Worm (Caenorhabditis elegans) whole organism, L1 larva: ENCODE results near the gene dyf-18.

Experiments used
- C16A3.4 ChIP-seq: fragments of 150-350 bp; optimal IDR thresholded peaks from 2 replicates; lab custom pipeline; 2014; ENCODE audit warnings: missing biosample characterization, missing genetic modification characterization
- C34B4.2 ChIP-seq: sonication (generic microtip); optimal IDR thresholded peaks from 2 replicates; lab custom pipeline; 2017; ENCODE audit warnings: mild to moderate bottlenecking, missing genetic modification characterization, missing compliant biosample characterization
- Y116A8C.19 ChIP-seq: sonication (generic microtip); optimal IDR thresholded peaks from 2 replicates; lab custom pipeline; 2016; ENCODE audit warnings: missing compliant biosample characterization, missing genetic modification characterization, borderline replicate concordance
- aly-2 ChIP-seq: fragments of 150-350 bp; optimal IDR thresholded peaks from 2 replicates; lab custom pipeline; 2014; ENCODE audit warnings: missing biosample characterization, missing genetic modification characterization
- ceh-63 ChIP-seq: fragments of 200-800 bp; sonication (Bioruptor generic); optimal IDR thresholded peaks from 2 replicates; lab custom pipeline; 2018; ENCODE audit warnings: mild to moderate bottlenecking, missing genetic modification characterization, missing compliant biosample characterization
- ceh-8 ChIP-seq: fragments of 200-800 bp; sonication (Bioruptor generic); optimal IDR thresholded peaks from 2 replicates; lab custom pipeline; 2018; ENCODE audit warnings: mild to moderate bottlenecking, missing genetic modification characterization, moderate library complexity, missing compliant biosample characterization
- ceh-82 ChIP-seq, 3 experiments: fragments of 150-350 bp in 1 of 3; sonication (generic microtip) in 2 of 3; optimal IDR thresholded peaks; 2 replicates each; lab custom pipeline; 2014 to 2017; ENCODE audit warnings: missing biosample characterization in 3 of 3, missing genetic modification characterization in 3 of 3
- efl-1 ChIP-seq, 4 experiments: fragments of 150-350 bp; optimal IDR thresholded peaks in 3 of 4; peaks in 1 of 4; 1 replicate in 1 of 4; 2 replicates in 3 of 4; lab custom pipeline; 2014; ENCODE audit warnings: missing biosample characterization in 2 of 4, missing genetic modification characterization in 2 of 4, missing genetic modification reagents in 2 of 4
- efl-3 ChIP-seq: fragments of 200-800 bp; sonication (Bioruptor generic); optimal IDR thresholded peaks from 2 replicates; lab custom pipeline; 2018; ENCODE audit warnings: mild to moderate bottlenecking, missing genetic modification characterization, missing compliant biosample characterization
- egl-13 ChIP-seq: sonication (generic microtip); optimal IDR thresholded peaks from 2 replicates; lab custom pipeline; 2016; ENCODE audit warnings: missing genotype, missing genetic modification reagents, missing genetic modification characterization, missing compliant biosample characterization
- elt-2 ChIP-seq: sonication (generic microtip); optimal IDR thresholded peaks from 2 replicates; lab custom pipeline; 2016; ENCODE audit warnings: missing genetic modification characterization, mild to moderate bottlenecking, inconsistent platforms, missing compliant biosample characterization, missing genetic modification reagents
- elt-3 ChIP-seq, 6 experiments: fragments of 150-350 bp in 1 of 6; sonication (generic microtip); optimal IDR thresholded peaks; 2 replicates each; lab custom pipeline; 2017 to 2018; ENCODE audit warnings: missing biosample characterization in 6 of 6, missing genetic modification characterization in 6 of 6, inconsistent platforms in 1 of 6
- ets-5 ChIP-seq: fragments of 200-800 bp; sonication (Bioruptor generic); IDR thresholded peaks from 2 replicates; pipeline ENCODE4 v1.3.6; 2022; ENCODE audit warnings: missing genetic modification characterization, missing compliant biosample characterization
- fkh-10 ChIP-seq: sonication (generic microtip); optimal IDR thresholded peaks from 2 replicates; lab custom pipeline; 2017; ENCODE audit warnings: missing biosample characterization, missing genetic modification reagents, missing genetic modification characterization
- fkh-4 ChIP-seq: sonication (generic microtip); optimal IDR thresholded peaks from 2 replicates; lab custom pipeline; 2016; ENCODE audit warnings: missing compliant biosample characterization, missing genetic modification characterization, borderline replicate concordance
- fkh-8 ChIP-seq: sonication (generic microtip); optimal IDR thresholded peaks from 2 replicates; lab custom pipeline; 2016; ENCODE audit warnings: mild to moderate bottlenecking, missing genetic modification characterization, missing compliant biosample characterization
- grh-1 ChIP-seq: fragments of 200-800 bp; sonication (Bioruptor generic); IDR thresholded peaks from 2 replicates; pipeline ENCODE4 v1.3.6; 2022; ENCODE audit warnings: missing genetic modification reagents, missing genetic modification characterization, missing compliant biosample characterization
- hpl-2 ChIP-seq: fragments of 150-350 bp; optimal IDR thresholded peaks from 2 replicates; lab custom pipeline; 2014; ENCODE audit warnings: missing biosample characterization, missing genetic modification reagents, missing genetic modification characterization
- jun-1 ChIP-seq: fragments of 150-350 bp; optimal IDR thresholded peaks from 2 replicates; lab custom pipeline; 2014; ENCODE audit warnings: missing biosample characterization, missing genetic modification reagents, missing genetic modification characterization
- lin-13 ChIP-seq: fragments of 150-350 bp; optimal IDR thresholded peaks from 2 replicates; lab custom pipeline; 2014; ENCODE audit warnings: missing biosample characterization, missing genetic modification reagents, missing genetic modification characterization
- lin-14 ChIP-seq: fragments of 200-800 bp; sonication (Bioruptor generic); optimal IDR thresholded peaks from 2 replicates; lab custom pipeline; 2018; ENCODE audit warnings: mild to moderate bottlenecking, missing genetic modification characterization, moderate library complexity, missing compliant biosample characterization
- lin-39 ChIP-seq: fragments of 150-350 bp; optimal IDR thresholded peaks from 2 replicates; lab custom pipeline; 2014; ENCODE audit warnings: missing biosample characterization, missing genetic modification reagents, missing genetic modification characterization
- lir-3 ChIP-seq: sonication (generic microtip); optimal IDR thresholded peaks from 2 replicates; lab custom pipeline; 2016; ENCODE audit warnings: mild to moderate bottlenecking, missing genetic modification characterization, moderate library complexity, missing compliant biosample characterization; ENCODE audit not compliant: poor library complexity
- mdl-1 ChIP-seq, 2 experiments: fragments of 150-350 bp; optimal IDR thresholded peaks; 2 replicates each; lab custom pipeline; 2014 to 2017; ENCODE audit warnings: missing biosample characterization in 2 of 2, missing genetic modification characterization in 2 of 2, inconsistent platforms in 1 of 2
- mef-2 ChIP-seq: fragments of 150-350 bp; optimal IDR thresholded peaks from 2 replicates; lab custom pipeline; 2014; ENCODE audit warnings: missing biosample characterization, missing genetic modification characterization
- nhr-20 ChIP-seq: sonication (generic microtip); optimal IDR thresholded peaks from 2 replicates; lab custom pipeline; 2016; ENCODE audit warnings: mild to moderate bottlenecking, missing genetic modification characterization, missing compliant biosample characterization
- nhr-237 ChIP-seq: fragments of 150-350 bp; optimal IDR thresholded peaks from 2 replicates; lab custom pipeline; 2014; ENCODE audit warnings: missing biosample characterization, missing genetic modification characterization
- nhr-28 ChIP-seq: fragments of 150-350 bp; optimal IDR thresholded peaks from 2 replicates; lab custom pipeline; 2014; ENCODE audit warnings: missing biosample characterization, missing genetic modification characterization
- nhr-47 ChIP-seq: sonication (generic microtip); optimal IDR thresholded peaks from 2 replicates; lab custom pipeline; 2016; ENCODE audit warnings: mild to moderate bottlenecking, missing genetic modification characterization, moderate library complexity, missing compliant biosample characterization
- nhr-71 ChIP-seq: sonication (generic microtip); optimal IDR thresholded peaks from 2 replicates; lab custom pipeline; 2016; ENCODE audit warnings: mild to moderate bottlenecking, missing genetic modification characterization, moderate library complexity, missing compliant biosample characterization
- nhr-76 ChIP-seq: sonication (generic microtip); optimal IDR thresholded peaks from 2 replicates; lab custom pipeline; 2017; ENCODE audit warnings: missing biosample characterization, missing genetic modification characterization
- nhr-77 ChIP-seq: fragments of 150-350 bp; optimal IDR thresholded peaks from 2 replicates; lab custom pipeline; 2014; ENCODE audit warnings: missing biosample characterization, missing genetic modification characterization
- nhr-84 ChIP-seq: sonication (generic microtip); optimal IDR thresholded peaks from 2 replicates; lab custom pipeline; 2017; ENCODE audit warnings: missing biosample characterization, missing genetic modification characterization
- nhr-90 ChIP-seq: sonication (generic microtip); optimal IDR thresholded peaks from 2 replicates; lab custom pipeline; 2016; ENCODE audit warnings: mild to moderate bottlenecking, missing genetic modification characterization, missing compliant biosample characterization; ENCODE audit not compliant: poor library complexity
- pag-3 ChIP-seq: sonication (generic microtip); optimal IDR thresholded peaks from 2 replicates; lab custom pipeline; 2017; ENCODE audit warnings: missing genetic modification characterization, mild to moderate bottlenecking, missing compliant biosample characterization, antibody characterized with exemption, borderline replicate concordance; ENCODE audit not compliant: insufficient read depth
- pqm-1 ChIP-seq: sonication (generic microtip); optimal IDR thresholded peaks from 3 replicates; lab custom pipeline; 2017; ENCODE audit warnings: missing biosample characterization, missing genetic modification characterization
- rnt-1 ChIP-seq: sonication (generic microtip); optimal IDR thresholded peaks from 2 replicates; lab custom pipeline; 2016; ENCODE audit warnings: mild to moderate bottlenecking, missing genetic modification characterization, moderate library complexity, missing compliant biosample characterization
- snu-23 ChIP-seq: sonication (generic microtip); optimal IDR thresholded peaks from 2 replicates; lab custom pipeline; 2016; ENCODE audit warnings: missing genetic modification characterization, missing compliant biosample characterization
- swsn-7 ChIP-seq: sonication (generic microtip); optimal IDR thresholded peaks from 2 replicates; lab custom pipeline; 2016; ENCODE audit warnings: missing genetic modification characterization, missing compliant biosample characterization
- tlp-1 ChIP-seq: fragments of 150-350 bp; optimal IDR thresholded peaks from 2 replicates; lab custom pipeline; 2014; ENCODE audit warnings: missing biosample characterization, missing genetic modification characterization
- unc-130 ChIP-seq: fragments of 150-350 bp; optimal IDR thresholded peaks from 2 replicates; lab custom pipeline; 2017; ENCODE audit warnings: missing biosample characterization, missing genetic modification characterization, inconsistent platforms
- unc-30 ChIP-seq: sonication (generic microtip); optimal IDR thresholded peaks from 2 replicates; lab custom pipeline; 2017; ENCODE audit warnings: missing biosample characterization, missing genetic modification characterization
- unc-86 ChIP-seq: sonication (generic microtip); optimal IDR thresholded peaks from 2 replicates; lab custom pipeline; 2016; ENCODE audit warnings: missing genetic modification characterization, missing compliant biosample characterization
- unc-98 ChIP-seq: fragments of 200-800 bp; sonication (Bioruptor generic); IDR thresholded peaks from 2 replicates; pipeline ENCODE4 v1.3.6; 2022; ENCODE audit warnings: missing genetic modification characterization, missing compliant biosample characterization
- xbp-1 ChIP-seq: sonication (generic microtip); optimal IDR thresholded peaks from 2 replicates; lab custom pipeline; 2016; ENCODE audit warnings: missing genetic modification characterization, missing compliant biosample characterization
- zag-1 ChIP-seq: fragments of 150-350 bp; optimal IDR thresholded peaks from 2 replicates; lab custom pipeline; 2014; ENCODE audit warnings: missing biosample characterization, missing genetic modification characterization

Gene dyf-18

ce11 chrIV:11772119-11772518 lies 28.9 kb downstream of the dyf-18 start:
- TF ChIP-seq fkh-4 (tag; lab: Kevin White, UChicago) = no peak
- no peak for TF ChIP-seq efl-1 (optimal IDR thresholded peaks at IDR 0.05; lab: Kevin White, UChicago)
- peak in 1 of 2 experiments; percentile 94 for TF ChIP-seq efl-1 (GFP tag; optimal IDR thresholded peaks at IDR 0.05 in 1 of 2; lab: Kevin White, UChicago)

ce11 chrIV:11771064-11771463 lies 29.9 kb downstream of the dyf-18 start:
- peak; percentile 82 for TF ChIP-seq elt-2 (tag; lab: Kevin White, UChicago)
- TF ChIP-seq rnt-1 (tag; lab: Kevin White, UChicago) = no peak
- peak; percentile 10 for TF ChIP-seq lin-14 (GFP tag; lab: Kevin White, UChicago)
- no peak for TF ChIP-seq nhr-237
- TF ChIP-seq pqm-1 = peak; percentile 84
- peak; percentile 70 for TF ChIP-seq tlp-1

ce11 chrIV:11769769-11770168 lies 31.2 kb downstream of the dyf-18 start:
- TF ChIP-seq aly-2 (no peak), C34B4.2 (tag; lab: Kevin White, UChicago) (no peak), nhr-71 (tag; lab: Kevin White, UChicago) (no peak)

- TF ChIP-seq fkh-8 (tag; lab: Kevin White, UChicago) = peak; percentile 94
- TF ChIP-seq ceh-8 = peak; percentile 15
- no peak for TF ChIP-seq unc-98 (GFP tag; lab: Robert Waterston, UW)
- no peak for TF ChIP-seq unc-130
- no peak for TF ChIP-seq ets-5
- no peak for TF ChIP-seq mdl-1 (tag; optimal IDR thresholded peaks at IDR 0.05; lab: Kevin White, UChicago)
- no peak for TF ChIP-seq efl-3
- TF ChIP-seq Y116A8C.19 (tag; lab: Kevin White, UChicago) = no peak
- TF ChIP-seq mef-2 (tag; lab: Kevin White, UChicago) = no peak
- peak; percentile 14 to 74 (median 58) for TF ChIP-seq ceh-82 (tag; optimal IDR thresholded peaks at IDR 0.05; lab: Kevin White, UChicago)
- TF ChIP-seq elt-3 (tag; optimal IDR thresholded peaks at IDR 0.05; lab: Kevin White, UChicago) = no peak
- peak; percentile 73 for TF ChIP-seq swsn-7 (tag; lab: Kevin White, UChicago)
- TF ChIP-seq grh-1 = no peak
- no peak for TF ChIP-seq nhr-84
- TF ChIP-seq elt-2 (tag; lab: Kevin White, UChicago) = no peak
- TF ChIP-seq egl-13 = peak; percentile 75
- TF ChIP-seq jun-1 (tag; lab: Kevin White, UChicago) = peak; percentile 12
- TF ChIP-seq lin-14 (GFP tag; lab: Kevin White, UChicago) = peak; percentile 94
- no peak for TF ChIP-seq nhr-77 (tag; lab: Kevin White, UChicago)
- TF ChIP-seq lir-3 (tag; lab: Kevin White, UChicago) = peak; percentile 37
- TF ChIP-seq hpl-2 = no peak
- peak; percentile 48 for TF ChIP-seq xbp-1
- TF ChIP-seq snu-23 (GFP tag; lab: Kevin White, UChicago) = peak; percentile 69
- no peak for TF ChIP-seq nhr-90 (tag; lab: Kevin White, UChicago)
- TF ChIP-seq nhr-28 (tag; lab: Kevin White, UChicago) = no peak
- peak; percentile 75 for TF ChIP-seq unc-86 (tag; lab: Kevin White, UChicago)
- TF ChIP-seq pag-3 = no peak
- TF ChIP-seq fkh-10 = peak; percentile 60
- TF ChIP-seq ceh-63 (GFP tag; lab: Kevin White, UChicago) = no peak
- TF ChIP-seq lin-39 (tag; lab: Kevin White, UChicago) = no peak
- no peak for TF ChIP-seq lin-13
- peak; percentile 79 for TF ChIP-seq nhr-47 (tag; lab: Kevin White, UChicago)
- no peak for TF ChIP-seq C34B4.2 (tag; lab: Kevin White, UChicago)
- TF ChIP-seq zag-1 (tag; lab: Kevin White, UChicago) = peak; percentile 41
- TF ChIP-seq nhr-76 (tag; lab: Kevin White, UChicago) = no peak
- TF ChIP-seq unc-30 (tag; lab: Kevin White, UChicago) = peak; percentile 35
- no peak for TF ChIP-seq pqm-1
- no peak for TF ChIP-seq nhr-237
- no peak for TF ChIP-seq C16A3.4 (tag; lab: Kevin White, UChicago)
- peak; percentile 42 for TF ChIP-seq nhr-20 (tag; lab: Kevin White, UChicago)
- TF ChIP-seq fkh-4 (tag; lab: Kevin White, UChicago) = peak; percentile 20
Observed at ce11 chrIV:11765507-11765906, 35.5 kb downstream of the dyf-18 start.
